Fruit fly (Drosophila melanogaster): Measurements from ENCODE around the gene wrm1.

The wrm1 gene

DNA sequence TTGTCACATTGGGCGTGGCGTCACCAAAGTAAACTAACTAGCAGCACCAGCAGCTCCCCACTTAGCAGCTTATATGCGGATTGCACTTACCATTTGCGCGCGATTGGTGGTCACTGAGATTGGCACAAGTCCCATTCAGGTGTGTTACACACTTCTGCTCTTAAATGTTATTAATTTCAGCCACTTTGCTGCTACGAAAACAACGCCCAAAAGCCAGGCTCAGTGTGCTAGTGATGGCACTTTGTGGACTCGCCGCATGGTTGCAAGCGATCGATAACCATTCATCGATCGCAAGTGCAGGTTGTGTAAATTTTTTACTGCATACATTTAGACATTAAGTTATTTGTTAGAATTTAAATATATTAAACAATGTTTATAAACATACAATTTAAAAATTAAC lies at the start of gene wrm1, which contains the start of gene wrm2 (continued):
- TF ChIP-seq jing (GFP tag; optimal IDR thresholded peaks at IDR 0.05) (no peak), CG6765 (GFP tag; optimal IDR thresholded peaks at IDR 0.05) (no peak), Fer1 (GFP tag; optimal IDR thresholded peaks at IDR 0.05) (peak; percentile 11), abd-A (tag; optimal IDR thresholded peaks at IDR 0.05) (no peak), tna (GFP tag; IDR thresholded peaks at IDR 0.05; ENCODE audit: partially characterized antibody) (peak; percentile 67), CG6791 (GFP tag; IDR thresholded peaks at IDR 0.05; ENCODE audit: partially characterized antibody) (peak; percentile 67), CG12071 (GFP tag; optimal IDR thresholded peaks at IDR 0.05) (no peak), eve (GFP tag; optimal IDR thresholded peaks at IDR 0.05) (no peak), Ets65A (GFP tag) (no peak), CG3281 (GFP tag; optimal IDR thresholded peaks at IDR 0.05) (no peak), CG16813 (GFP tag; IDR thresholded peaks at IDR 0.05; ENCODE audit: partially characterized antibody) (peak; percentile 57; the same call in 2 of the 3 replicates)

DNA sequence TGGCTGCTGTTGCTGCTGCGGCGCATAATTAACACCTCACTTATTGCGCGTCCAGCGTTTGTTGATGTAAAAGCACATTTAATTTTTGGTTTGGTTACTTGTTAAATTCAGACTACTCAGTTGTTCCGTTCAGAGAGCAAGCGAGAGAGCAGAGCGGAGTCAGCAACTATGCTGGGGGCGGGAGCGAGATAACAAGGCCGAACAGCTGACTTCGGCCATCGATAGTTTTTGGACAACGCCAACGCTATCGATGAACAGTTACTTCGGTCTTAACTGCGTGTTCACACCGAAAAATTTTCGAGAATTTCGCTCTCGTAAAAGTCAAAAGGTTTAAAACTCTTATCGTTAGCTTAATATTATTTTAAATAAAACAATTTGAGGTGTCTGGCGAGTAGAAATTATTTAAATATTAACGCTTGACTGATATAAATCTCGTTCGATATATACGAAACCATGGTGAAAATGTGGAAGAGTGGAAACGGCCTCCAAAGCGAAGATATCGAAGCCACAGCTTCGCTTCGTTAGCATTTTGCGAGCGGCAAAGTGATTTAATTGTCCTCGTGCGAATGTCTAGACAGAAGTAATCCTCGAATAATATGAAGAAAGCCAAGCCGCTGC lies 46.4 kb upstream of the wrm1 start, which contains the start of the genes SMSr and smid:
Gene SMSr, minus strand, starts transcription at position 116 of the 618 bp plus-strand sequence.
Gene smid, plus strand, starts transcription at position 256 of the 618 bp plus-strand sequence.
- peak in 1 of 2 experiments; percentile 44 for TF ChIP-seq insv (GFP tag; optimal IDR thresholded peaks at IDR 0.05)
- TF ChIP-seq da (GFP tag; optimal IDR thresholded peaks at IDR 0.05), result no peak
- TF ChIP-seq Hey (tag; optimal IDR thresholded peaks at IDR 0.05), result no peak
- TF ChIP-seq vnd (GFP tag; IDR thresholded peaks at IDR 0.05; ENCODE audit: partially characterized antibody), result peak; percentile 91
- peak; percentile 3 for TF ChIP-seq fd3F (GFP tag; optimal IDR thresholded peaks at IDR 0.05)
- TF ChIP-seq Lhr (GFP tag; optimal IDR thresholded peaks at IDR 0.05), result no peak
- TF ChIP-seq dpn (GFP tag; optimal IDR thresholded peaks at IDR 0.05), result peak; percentile 63 to 65
- no peak for TF ChIP-seq eyg (GFP tag; optimal IDR thresholded peaks at IDR 0.05)
- peak; percentile 79 for TF ChIP-seq Mad (GFP tag; optimal IDR thresholded peaks at IDR 0.05)
- no peak for TF ChIP-seq so (GFP tag; IDR thresholded peaks at IDR 0.05)
- peak; percentile 100 for TF ChIP-seq sug (tag; optimal IDR thresholded peaks at IDR 0.05)
- no peak for TF ChIP-seq CG10431 (GFP tag; optimal IDR thresholded peaks at IDR 0.05)
- TF ChIP-seq CG1792 (GFP tag; optimal IDR thresholded peaks at IDR 0.05), result no peak
- TF ChIP-seq CG16779 (GFP tag; IDR thresholded peaks at IDR 0.05), result no peak
- TF ChIP-seq Bteb2 (GFP tag; optimal IDR thresholded peaks at IDR 0.05), result peak; percentile 39
- no peak for TF ChIP-seq CG6854 (GFP tag; optimal IDR thresholded peaks at IDR 0.05)
- no peak for TF ChIP-seq CG7745 (tag; optimal IDR thresholded peaks at IDR 0.05)
- TF ChIP-seq abd-A (tag; optimal IDR thresholded peaks at IDR 0.05), result no peak
- no peak for TF ChIP-seq Optix (GFP tag; IDR thresholded peaks at IDR 0.05)
- TF ChIP-seq CG12071 (GFP tag; optimal IDR thresholded peaks at IDR 0.05), result no peak
- no peak for TF ChIP-seq her (GFP tag; optimal IDR thresholded peaks at IDR 0.05)
- TF ChIP-seq lbe (GFP tag; optimal IDR thresholded peaks at IDR 0.05), result peak; percentile 17
- peak; percentile 62 for TF ChIP-seq CG10979 (tag; optimal IDR thresholded peaks at IDR 0.05)
- TF ChIP-seq CG17361 (GFP tag; IDR thresholded peaks at IDR 0.05), result peak; percentile 82
- TF ChIP-seq CG13296 (GFP tag; optimal IDR thresholded peaks at IDR 0.05), result no peak
- TF ChIP-seq CG2678 (tag; optimal IDR thresholded peaks at IDR 0.05), result no peak
- TF ChIP-seq Rx (GFP tag; IDR thresholded peaks at IDR 0.05), result 0 out of 2 replicates have a peak, but pooled peaks have one; percentile 10
- peak; percentile 23 for TF ChIP-seq slou (GFP tag; optimal IDR thresholded peaks at IDR 0.05)
- TF ChIP-seq CG11398 (GFP tag; optimal IDR thresholded peaks at IDR 0.05), result no peak
- TF ChIP-seq CG1832 (GFP tag; optimal IDR thresholded peaks at IDR 0.05), result peak; percentile 80
- peak in 2 of 3 experiments; percentile 61 to 65 for TF ChIP-seq lola (GFP tag; optimal IDR thresholded peaks at IDR 0.05)
- no peak for TF ChIP-seq CG17385 (GFP tag; optimal IDR thresholded peaks at IDR 0.05)
- peak; percentile 76 for TF ChIP-seq slbo (GFP tag; IDR thresholded peaks at IDR 0.05)
- peak; percentile 64 for TF ChIP-seq CG12155 (GFP tag; optimal IDR thresholded peaks at IDR 0.05)
- no peak for TF ChIP-seq prd (optimal IDR thresholded peaks at IDR 0.05)
- peak; percentile 63; the same call in 2 of the 3 replicates for TF ChIP-seq prd (GFP tag; IDR thresholded peaks at IDR 0.05)
- TF ChIP-seq trem (tag; optimal IDR thresholded peaks at IDR 0.05), result peak; percentile 85
- peak; percentile 51 for TF ChIP-seq jumu (GFP tag; optimal IDR thresholded peaks at IDR 0.05)
- TF ChIP-seq repo (GFP tag; optimal IDR thresholded peaks at IDR 0.05), result no peak

Measured in whole organism, embryonic.